Worm (Caenorhabditis elegans): ENCODE measurements around the gene idpc-1.
A peak's percentile ranks its signal among the peaks of the same experiment; 100 is the strongest.

idpc-1 gene

ce11 chrIII:11402717-11403116 lies 24.3 kb upstream of the idpc-1 start, which contains the start of gene Y47D3B.12:
TSS of gene Y47D3B.12 (plus strand) at chrIII:11403017.
- no peak for TF ChIP-seq lin-13 (tag; optimal IDR thresholded peaks at IDR 0.05)
- TF ChIP-seq hlh-1 (tag; optimal IDR thresholded peaks at IDR 0.05): no peak
- no peak for TF ChIP-seq sptf-1 (tag; optimal IDR thresholded peaks at IDR 0.05)
- TF ChIP-seq mab-5 (tag; optimal IDR thresholded peaks at IDR 0.05): no peak
- no peak for TF ChIP-seq nhr-12 (tag; optimal IDR thresholded peaks at IDR 0.05)
- no peak for TF ChIP-seq lsy-2 (tag; optimal IDR thresholded peaks at IDR 0.05)
- TF ChIP-seq lin-32 (GFP tag; optimal IDR thresholded peaks at IDR 0.05): no peak
- no peak for TF ChIP-seq nhr-76 (tag; optimal IDR thresholded peaks at IDR 0.05)

- TF ChIP-seq elt-3 (tag; optimal IDR thresholded peaks at IDR 0.05) (no peak), flh-1 (GFP tag; optimal IDR thresholded peaks at IDR 0.05) (no peak), nhr-76 (tag; optimal IDR thresholded peaks at IDR 0.05) (no peak), ceh-83 (GFP tag; optimal IDR thresholded peaks at IDR 0.05) (no peak), ztf-11 (tag; optimal IDR thresholded peaks at IDR 0.05) (no peak), unc-120 (tag; optimal IDR thresholded peaks at IDR 0.05; ENCODE audit: poor library complexity, severe bottlenecking) (no peak), mls-2 (tag; optimal IDR thresholded peaks at IDR 0.05) (no peak), tbx-8 (GFP tag; optimal IDR thresholded peaks at IDR 0.05) (no peak)
These were observed 22.0 kb upstream of the idpc-1 start, which contains the start of gene Y47D3B.4 for ce11 chrIII:11405049-11405448. TSS of gene Y47D3B.4 (plus strand) at chrIII:11405349.

ce11 chrIII:11410378-11410777 lies 16.6 kb upstream of the idpc-1 start, which contains the start of gene twk-31:
TSS of gene twk-31 (plus strand) at chrIII:11410678.
- peak; percentile 30 for TF ChIP-seq unc-120 (tag; optimal IDR thresholded peaks at IDR 0.05; ENCODE audit: poor library complexity, severe bottlenecking)
- TF ChIP-seq hlh-1 (tag; optimal IDR thresholded peaks at IDR 0.05): peak; percentile 85
- TF ChIP-seq ces-1 (GFP tag; optimal IDR thresholded peaks at IDR 0.05): no peak
- TF ChIP-seq unc-62 (GFP tag; optimal IDR thresholded peaks at IDR 0.05): peak; percentile 1

ce11 chrIII:11419551-11419950 lies 7.5 kb upstream of the idpc-1 start:
- no peak for TF ChIP-seq lin-13 (tag; optimal IDR thresholded peaks at IDR 0.05)
- no peak for TF ChIP-seq ces-1 (GFP tag; optimal IDR thresholded peaks at IDR 0.05)
- TF ChIP-seq elt-1 (tag; optimal IDR thresholded peaks at IDR 0.05; ENCODE audit: borderline replicate concordance, insufficient read depth): no peak
- TF ChIP-seq elt-3 (tag; optimal IDR thresholded peaks at IDR 0.05): no peak
- no peak for TF ChIP-seq sem-2 (GFP tag; optimal IDR thresholded peaks at IDR 0.05)
- no peak for TF ChIP-seq lsy-2 (tag; optimal IDR thresholded peaks at IDR 0.05)
- no peak for TF ChIP-seq M03D4.4 (tag; optimal IDR thresholded peaks at IDR 0.05)
- TF ChIP-seq nhr-237 (tag; optimal IDR thresholded peaks at IDR 0.05): no peak
- no peak for TF ChIP-seq nhr-76 (tag; optimal IDR thresholded peaks at IDR 0.05)

ce11 chrIII:11424815-11425214 lies 2.2 kb upstream of the idpc-1 start:
- TF ChIP-seq lin-32 (GFP tag; optimal IDR thresholded peaks at IDR 0.05) (no peak), unc-120 (tag; optimal IDR thresholded peaks at IDR 0.05; ENCODE audit: poor library complexity, severe bottlenecking) (no peak), ham-2 (GFP tag; optimal IDR thresholded peaks at IDR 0.05) (no peak), mls-2 (tag; optimal IDR thresholded peaks at IDR 0.05) (no peak), elt-3 (tag; optimal IDR thresholded peaks at IDR 0.05) (no peak), flh-1 (GFP tag; optimal IDR thresholded peaks at IDR 0.05) (no peak), ces-1 (GFP tag; optimal IDR thresholded peaks at IDR 0.05) (no peak), zip-8 (tag; optimal IDR thresholded peaks at IDR 0.05) (no peak), nhr-237 (tag; optimal IDR thresholded peaks at IDR 0.05) (no peak), ceh-83 (GFP tag; optimal IDR thresholded peaks at IDR 0.05) (no peak)

- no peak for TF ChIP-seq nhr-2 (tag; optimal IDR thresholded peaks at IDR 0.05)
These were observed 644 bp downstream of the idpc-1 start for ce11 chrIII:11427548-11428152.

- TF ChIP-seq ceh-83 (GFP tag; optimal IDR thresholded peaks at IDR 0.05) (no peak), tbx-8 (GFP tag; optimal IDR thresholded peaks at IDR 0.05) (no peak), blmp-1 (tag; optimal IDR thresholded peaks at IDR 0.05) (no peak), flh-1 (GFP tag; optimal IDR thresholded peaks at IDR 0.05) (no peak), nhr-12 (tag; optimal IDR thresholded peaks at IDR 0.05) (no peak), M03D4.4 (tag; optimal IDR thresholded peaks at IDR 0.05) (no peak), sem-2 (GFP tag; optimal IDR thresholded peaks at IDR 0.05) (no peak), mep-1 (tag; optimal IDR thresholded peaks at IDR 0.05) (no peak), hlh-1 (tag; optimal IDR thresholded peaks at IDR 0.05) (no peak), bed-3 (GFP tag; optimal IDR thresholded peaks at IDR 0.05) (no peak), snpc-4 (tag; optimal IDR thresholded peaks at IDR 0.05) (no peak), lin-32 (GFP tag; optimal IDR thresholded peaks at IDR 0.05) (no peak), nhr-28 (tag; optimal IDR thresholded peaks at IDR 0.05) (no peak), lsy-2 (tag; optimal IDR thresholded peaks at IDR 0.05) (no peak), drap-1 (GFP tag; optimal IDR thresholded peaks at IDR 0.05) (no peak)
These were observed 15.6 kb downstream of the idpc-1 start, which contains the start of gene sbp-1 for ce11 chrIII:11442556-11442955. TSS of gene sbp-1 (minus strand) at chrIII:11442566.
